Fruit fly (Drosophila melanogaster) whole organism, wandering third instar larva: ENCODE data around the gene NANS.
"Not testable (repeated sequence)": the region's sequence is repeated elsewhere in the genome, so short reads cannot be mapped to it uniquely, and the experiment has no call there.

Experiments
- Myc ChIP-seq: fragments of >200 bp; optimal IDR thresholded peaks from 2 replicates; lab custom pipeline; 2017
- fru ChIP-seq: fragments of 200-800 bp; sonication (Bioruptor generic); optimal IDR thresholded peaks from 3 replicates; lab custom pipeline; 2016; ENCODE audit warnings: missing biosample characterization, mild to moderate bottlenecking, missing genetic modification characterization
- lola ChIP-seq: fragments of >200 bp; optimal IDR thresholded peaks from 2 replicates; lab custom pipeline; 2017; ENCODE audit warnings: missing biosample characterization, missing genetic modification characterization
- sv ChIP-seq: fragments of 200-800 bp; sonication (Bioruptor generic); optimal IDR thresholded peaks from 3 replicates; lab custom pipeline; 2016; ENCODE audit warnings: missing biosample characterization, missing genetic modification characterization
- usp ChIP-seq: fragments of >200 bp; optimal IDR thresholded peaks from 2 replicates; lab custom pipeline; 2017; ENCODE audit warnings: missing biosample characterization, missing genetic modification characterization

DNA sequence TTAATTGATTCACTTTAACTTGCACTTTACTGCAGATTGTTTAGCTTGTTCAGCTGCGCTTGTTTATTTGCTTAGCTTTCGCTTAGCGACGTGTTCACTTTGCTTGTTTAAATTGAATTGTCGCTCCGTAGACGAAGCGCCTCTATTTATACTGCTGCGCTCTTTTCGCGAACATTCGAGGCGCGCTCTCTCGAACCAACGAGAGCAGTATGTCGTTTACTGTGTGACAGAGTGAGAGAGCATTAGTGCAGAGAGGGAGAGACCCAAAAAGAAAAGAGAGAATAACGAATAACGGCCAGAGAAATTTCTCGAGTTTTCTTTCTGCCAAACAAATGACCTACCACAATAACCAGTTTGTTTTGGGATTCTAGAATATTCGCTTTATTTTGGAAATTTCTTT is 41.3 kb downstream of the NANS start, which contains the start of gene Hsp70Ba:
- TF ChIP-seq sv; fru (GFP tag; lab: Kevin White, UChicago); lola (GFP tag; lab: Kevin White, UChicago); Myc; usp: not testable (repeated sequence)
